Fruit fly (Drosophila melanogaster): ENCODE results near the gene Ttc1.
A peak's percentile ranks its signal among the peaks of the same experiment; 100 is the strongest.

Ttc1 gene

DNA sequence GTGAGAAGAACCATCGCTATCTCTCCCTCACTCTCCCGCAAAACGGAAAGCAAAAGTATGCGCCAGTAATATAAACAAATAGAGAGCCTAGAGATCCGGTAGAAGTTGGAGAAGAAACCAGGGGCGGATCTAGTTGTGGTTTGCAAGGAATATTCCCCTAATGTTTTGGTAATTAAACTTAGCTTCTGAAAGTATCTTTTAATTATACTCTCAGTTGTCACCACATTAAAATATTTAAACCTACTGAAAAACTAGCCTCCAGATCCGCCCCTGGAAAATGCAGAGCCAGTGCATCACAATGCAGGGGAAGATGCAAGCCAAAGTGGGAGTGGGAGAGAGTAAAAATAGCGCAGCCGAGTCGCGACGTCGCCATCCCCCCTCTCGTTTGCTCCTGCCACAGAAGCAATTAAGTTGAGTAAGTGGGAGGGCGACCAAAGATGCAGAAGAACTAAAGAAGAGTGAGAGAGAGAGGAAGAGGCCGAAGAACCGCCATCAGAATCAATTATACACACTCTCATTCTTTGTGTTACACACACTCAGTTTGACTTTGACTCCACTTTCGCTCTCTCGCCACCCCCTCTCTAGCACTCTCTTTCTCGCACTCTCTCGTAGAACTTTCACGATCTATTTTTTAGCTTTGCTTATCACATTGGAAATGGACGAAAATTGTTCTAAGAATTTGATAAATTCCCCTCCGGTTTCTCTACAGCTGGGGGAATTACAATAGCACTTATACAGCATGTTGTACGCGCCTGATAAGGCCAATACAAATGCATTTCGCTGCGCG, 6.6 kb upstream of the Ttc1 start (continued):
- TF ChIP-seq chif (GFP tag; optimal IDR thresholded peaks at IDR 0.05) (peak; percentile 93 to 96), CG6689 (GFP tag; IDR thresholded peaks at IDR 0.05) (peak; percentile 93), CG6813 (GFP tag; optimal IDR thresholded peaks at IDR 0.05) (peak; percentile 88), stwl (tag; optimal IDR thresholded peaks at IDR 0.05) (peak; percentile 59), ci (GFP tag; IDR thresholded peaks at IDR 0.05) (peak; percentile 98), ems (GFP tag; optimal IDR thresholded peaks at IDR 0.05) (peak; percentile 93), wdn (GFP tag; IDR thresholded peaks at IDR 0.05) (peak; percentile 80), CG12104 (GFP tag; optimal IDR thresholded peaks at IDR 0.05) (peak; percentile 88), bigmax (GFP tag; optimal IDR thresholded peaks at IDR 0.05) (peak; percentile 9), CG8290 (GFP tag; optimal IDR thresholded peaks at IDR 0.05) (peak; percentile 86), CG8290 (tag; optimal IDR thresholded peaks at IDR 0.05) (peak; percentile 83 to 93), CG8924 (tag; optimal IDR thresholded peaks at IDR 0.05) (peak; percentile 95), lola (GFP tag; optimal IDR thresholded peaks at IDR 0.05) (peak in 1 of 3 experiments; percentile 96), CG8388 (GFP tag; optimal IDR thresholded peaks at IDR 0.05) (peak; percentile 91), Six4 (GFP tag; optimal IDR thresholded peaks at IDR 0.05) (peak; percentile 93), salm (tag; optimal IDR thresholded peaks at IDR 0.05) (peak; percentile 85), trem (tag; optimal IDR thresholded peaks at IDR 0.05) (peak; percentile 91), Hey (tag; optimal IDR thresholded peaks at IDR 0.05) (peak; percentile 40), Nf-YA (GFP tag; IDR thresholded peaks at IDR 0.05) (peak; percentile 91), da (GFP tag; optimal IDR thresholded peaks at IDR 0.05) (peak; percentile 80), Rfx (GFP tag; IDR thresholded peaks at IDR 0.05) (peak; percentile 90), CG17829 (tag; optimal IDR thresholded peaks at IDR 0.05) (peak; percentile 97), usp (GFP tag; optimal IDR thresholded peaks at IDR 0.05) (no peak), NC2α (GFP tag; optimal IDR thresholded peaks at IDR 0.05) (peak; percentile 87), PHDP (tag; optimal IDR thresholded peaks at IDR 0.05) (peak; percentile 90), crp (GFP tag; optimal IDR thresholded peaks at IDR 0.05) (peak in 1 of 2 experiments; percentile 38), dimm (GFP tag; IDR thresholded peaks at IDR 0.05) (peak; percentile 86), CG12155 (GFP tag; optimal IDR thresholded peaks at IDR 0.05) (peak; percentile 83), caup (GFP tag; optimal IDR thresholded peaks at IDR 0.05; ENCODE audit: severe bottlenecking) (peak; percentile 74), CG4360 (GFP tag; IDR thresholded peaks at IDR 0.05) (peak; percentile 81), CG11398 (GFP tag; optimal IDR thresholded peaks at IDR 0.05) (peak; percentile 81), Oli (tag; optimal IDR thresholded peaks at IDR 0.05) (peak; percentile 93), chn (GFP tag; optimal IDR thresholded peaks at IDR 0.05) (peak; percentile 94), CG13123 (GFP tag; optimal IDR thresholded peaks at IDR 0.05) (peak; percentile 66), gsb (GFP tag; IDR thresholded peaks at IDR 0.05) (peak; percentile 75), bsh (GFP tag; optimal IDR thresholded peaks at IDR 0.05) (peak; percentile 95 to 99), vfl (GFP tag; optimal IDR thresholded peaks at IDR 0.05) (peak; percentile 51), CG31365 (tag; optimal IDR thresholded peaks at IDR 0.05) (peak; percentile 75), CG8765 (GFP tag; IDR thresholded peaks at IDR 0.05) (peak; percentile 93), CG4424 (GFP tag; optimal IDR thresholded peaks at IDR 0.05) (peak; percentile 97), CG5245 (GFP tag; optimal IDR thresholded peaks at IDR 0.05) (peak; percentile 96), dan (GFP tag; IDR thresholded peaks at IDR 0.05) (peak; percentile 96), Hmx (GFP tag; optimal IDR thresholded peaks at IDR 0.05) (peak; percentile 34), pros (GFP tag; optimal IDR thresholded peaks at IDR 0.05) (peak; percentile 96), hth (optimal IDR thresholded peaks at IDR 0.05) (no peak), TFAM (GFP tag; optimal IDR thresholded peaks at IDR 0.05) (peak; percentile 89), hkb (optimal IDR thresholded peaks at IDR 0.05) (no peak), hkb (GFP tag; IDR thresholded peaks at IDR 0.05) (peak; percentile 93), Gug (GFP tag; IDR thresholded peaks at IDR 0.05) (peak; percentile 97), CG9817 (tag; optimal IDR thresholded peaks at IDR 0.05) (peak; percentile 95)

Data from whole organism, embryonic.